Worm (Caenorhabditis elegans): ENCODE data around the gene C03A3.1.
A peak's percentile ranks its signal among the peaks of the same experiment; 100 is the strongest.

C03A3.1 gene

ce11 chrX:11262319-11263074 is 5.3 kb downstream of the C03A3.1 start, which contains the start of gene C03A3.2 (continued):
- TF ChIP-seq ceh-31 (tag; optimal IDR thresholded peaks at IDR 0.05) (peak; percentile 94), ceh-34 (tag; optimal IDR thresholded peaks at IDR 0.05) (peak; percentile 66), ceh-30 (tag; optimal IDR thresholded peaks at IDR 0.05) (no peak), K09A11.1 (tag; optimal IDR thresholded peaks at IDR 0.05; ENCODE audit: insufficient read depth) (no peak), fkh-6 (tag; optimal IDR thresholded peaks at IDR 0.05) (no peak), ahr-1 (tag; optimal IDR thresholded peaks at IDR 0.05) (no peak), ztf-16 (tag; optimal IDR thresholded peaks at IDR 0.05) (no peak), Y22D7AL.16 (tag; optimal IDR thresholded peaks at IDR 0.05) (no peak), ceh-45 (GFP tag; IDR thresholded peaks at IDR 0.05) (no peak), T23F11.4 (GFP tag; optimal IDR thresholded peaks at IDR 0.05) (no peak), hlh-13 (GFP tag; optimal IDR thresholded peaks at IDR 0.05) (no peak), ceh-24 (tag; optimal IDR thresholded peaks at IDR 0.05) (no peak), ceh-48 (tag; optimal IDR thresholded peaks at IDR 0.05) (no peak), tbx-2 (tag; optimal IDR thresholded peaks at IDR 0.05) (peak; percentile 76), ref-2 (tag; optimal IDR thresholded peaks at IDR 0.05) (peak; percentile 2), elt-2 (tag; optimal IDR thresholded peaks at IDR 0.05) (no peak), sox-2 (GFP tag; IDR thresholded peaks at IDR 0.05) (no peak)

- TF ChIP-seq elt-2 (tag; optimal IDR thresholded peaks at IDR 0.05) (no peak), ceh-14 (tag; optimal IDR thresholded peaks at IDR 0.05) (no peak), ceh-9 (tag; optimal IDR thresholded peaks at IDR 0.05) (no peak), pat-9 (tag; optimal IDR thresholded peaks at IDR 0.05) (no peak), zip-5 (tag; optimal IDR thresholded peaks at IDR 0.05) (no peak), ref-2 (tag; optimal IDR thresholded peaks at IDR 0.05) (no peak), ceh-34 (tag; optimal IDR thresholded peaks at IDR 0.05) (no peak), ceh-30 (tag; optimal IDR thresholded peaks at IDR 0.05) (no peak), ttx-3 (tag; optimal IDR thresholded peaks at IDR 0.05) (no peak), K02D7.2 (tag; optimal IDR thresholded peaks at IDR 0.05) (no peak), hlh-8 (tag; optimal IDR thresholded peaks at IDR 0.05) (no peak), sox-2 (GFP tag; IDR thresholded peaks at IDR 0.05) (no peak), ceh-6 (GFP tag; optimal IDR thresholded peaks at IDR 0.05) (no peak), hlh-6 (tag; optimal IDR thresholded peaks at IDR 0.05) (no peak), C08G9.2 (tag; optimal IDR thresholded peaks at IDR 0.05) (no peak), elt-4 (tag; optimal IDR thresholded peaks at IDR 0.05) (no peak), pqm-1 (tag; optimal IDR thresholded peaks at IDR 0.05) (no peak)
Measured at ce11 chrX:11264715-11265114, 7.6 kb downstream of the C03A3.1 start.

- TF ChIP-seq nhr-11 (tag; optimal IDR thresholded peaks at IDR 0.05) = no peak
- no peak for TF ChIP-seq fax-1 (tag; optimal IDR thresholded peaks at IDR 0.05)
- TF ChIP-seq unc-3 (GFP tag; conservative IDR thresholded peaks at IDR 0.05) = no peak
- TF ChIP-seq unc-3 (tag; optimal IDR thresholded peaks at IDR 0.05) = no peak
- TF ChIP-seq unc-86 (tag; optimal IDR thresholded peaks at IDR 0.05) = no peak
- no peak for TF ChIP-seq madf-2 (tag; optimal IDR thresholded peaks at IDR 0.05)
Measured at ce11 chrX:11266711-11267110, 9.6 kb downstream of the C03A3.1 start, which contains the start of gene C03A3.9. Gene C03A3.9 (plus strand): TSS chrX:11267011.

ce11 chrX:11268970-11269369 is 11.8 kb downstream of the C03A3.1 start, which contains the start of gene C03A3.3:
Gene C03A3.3 (minus strand): TSS chrX:11269070.
- TF ChIP-seq ceh-34 (tag; optimal IDR thresholded peaks at IDR 0.05) (no peak), fkh-6 (tag; optimal IDR thresholded peaks at IDR 0.05) (no peak), ceh-48 (tag; optimal IDR thresholded peaks at IDR 0.05) (no peak), pha-2 (tag; optimal IDR thresholded peaks at IDR 0.05) (no peak), hlh-30 (tag; optimal IDR thresholded peaks at IDR 0.05; ENCODE audit: insufficient read depth) (no peak), pat-9 (tag; optimal IDR thresholded peaks at IDR 0.05) (no peak), dmd-4 (tag; optimal IDR thresholded peaks at IDR 0.05; ENCODE audit: borderline replicate concordance) (no peak), mec-3 (tag; optimal IDR thresholded peaks at IDR 0.05; ENCODE audit: borderline replicate concordance) (no peak), tbx-7 (tag; optimal IDR thresholded peaks at IDR 0.05) (no peak), elt-4 (tag; optimal IDR thresholded peaks at IDR 0.05) (no peak), pqm-1 (tag; optimal IDR thresholded peaks at IDR 0.05) (no peak), che-1 (tag; optimal IDR thresholded peaks at IDR 0.05) (no peak), unc-3 (GFP tag; conservative IDR thresholded peaks at IDR 0.05) (no peak), unc-3 (tag; optimal IDR thresholded peaks at IDR 0.05) (no peak), ceh-14 (tag; optimal IDR thresholded peaks at IDR 0.05) (no peak), elt-2 (tag; optimal IDR thresholded peaks at IDR 0.05) (no peak)
